Worm (Caenorhabditis elegans): ENCODE results near the gene zig-6.
A peak's percentile ranks its signal among the peaks of the same experiment; 100 is the strongest.

The zig-6 gene

DNA sequence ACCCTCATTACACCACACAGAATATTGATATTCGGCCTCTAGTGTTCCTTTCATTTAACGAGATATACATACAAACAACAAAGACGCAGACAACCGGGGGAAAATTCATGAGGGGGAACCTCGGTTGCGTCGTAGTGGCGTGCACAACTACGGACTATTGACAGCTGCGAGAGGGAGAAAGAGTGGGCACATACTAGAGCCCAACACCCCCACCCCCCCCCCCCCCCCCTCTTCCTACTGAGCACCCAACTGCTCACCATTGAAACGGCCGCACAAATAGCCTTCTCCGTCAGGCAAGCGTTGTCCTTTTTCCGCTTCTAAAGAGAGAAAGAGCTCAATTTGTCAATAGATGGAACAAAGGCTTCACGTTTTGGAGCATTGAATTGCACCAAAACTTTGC lies 48.7 kb downstream of the zig-6 start:
- TF ChIP-seq cog-1 (tag; optimal IDR thresholded peaks at IDR 0.05) (peak; percentile 77), med-1 (GFP tag; optimal IDR thresholded peaks at IDR 0.05; ENCODE audit: insufficient read depth) (no peak)

DNA sequence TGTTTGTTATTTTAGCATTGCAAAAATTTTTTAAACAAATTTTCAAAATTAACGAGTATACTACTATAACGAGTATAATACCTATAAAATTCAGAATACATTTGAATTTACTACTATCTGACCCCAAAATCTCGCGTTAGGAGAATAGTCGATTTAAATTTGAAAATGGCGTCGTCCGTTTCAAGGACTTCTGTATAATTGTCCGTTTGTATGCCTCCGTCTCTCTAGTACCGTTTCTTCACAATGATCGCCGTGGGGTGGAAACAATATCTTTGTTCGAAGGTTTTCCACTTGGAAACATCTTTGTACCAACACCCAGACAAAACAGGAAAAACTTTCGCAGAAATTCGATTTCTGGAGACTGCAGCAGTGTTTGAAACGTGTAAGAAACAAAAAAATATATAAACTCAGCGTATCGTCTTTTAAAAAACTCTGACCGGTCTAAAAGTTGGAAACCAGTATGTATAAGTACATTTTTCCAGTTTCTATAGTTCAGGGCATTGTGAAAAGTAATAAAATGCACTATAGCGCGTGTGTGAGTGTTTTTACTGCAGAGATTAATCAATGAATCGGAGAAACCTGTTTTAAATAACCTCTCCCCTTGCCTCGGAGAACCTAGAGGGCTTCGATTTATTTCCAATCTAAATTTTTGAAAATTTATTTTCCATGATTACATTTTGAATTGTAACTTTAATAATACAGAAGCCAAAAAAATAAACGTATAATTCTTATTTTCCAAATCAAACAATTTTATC lies 51.0 kb downstream of the zig-6 start:
- no peak for TF ChIP-seq tab-1 (GFP tag; IDR thresholded peaks at IDR 0.05)
- no peak for TF ChIP-seq klf-2 (GFP tag; conservative IDR thresholded peaks at IDR 0.05)
- TF ChIP-seq ztf-29 (GFP tag; IDR thresholded peaks at IDR 0.05) = no peak
- no peak for TF ChIP-seq cog-1 (tag; optimal IDR thresholded peaks at IDR 0.05)
- no peak for TF ChIP-seq flt-1 (GFP tag; IDR thresholded peaks at IDR 0.05)
- TF ChIP-seq ref-1 (GFP tag; conservative IDR thresholded peaks at IDR 0.05) = no peak
- no peak for TF ChIP-seq T22C8.4 (GFP tag; IDR thresholded peaks at IDR 0.05)
- no peak for TF ChIP-seq ztf-23 (GFP tag; IDR thresholded peaks at IDR 0.05)
- no peak for TF ChIP-seq med-1 (GFP tag; optimal IDR thresholded peaks at IDR 0.05; ENCODE audit: insufficient read depth)

Data from whole organism, midembryonic.